Worm (Caenorhabditis elegans): Measurements from ENCODE around the gene Y54E2A.4.

Y54E2A.4 gene

ce11 chrII:14822419-14822818 is 68.0 kb downstream of the Y54E2A.4 start (continued):
- TF ChIP-seq nhr-77 (tag; optimal IDR thresholded peaks at IDR 0.05): no peak
- TF ChIP-seq mdl-1 (tag; optimal IDR thresholded peaks at IDR 0.05): no peak
- TF ChIP-seq skn-1 (tag; optimal IDR thresholded peaks at IDR 0.05): peak; percentile 56
- TF ChIP-seq eor-1 (tag; optimal IDR thresholded peaks at IDR 0.05): no peak
- TF ChIP-seq lin-15B (tag; optimal IDR thresholded peaks at IDR 0.05): peak; percentile 20
- no peak for TF ChIP-seq fkh-10 (GFP tag; optimal IDR thresholded peaks at IDR 0.05)
- TF ChIP-seq nhr-67 (tag; optimal IDR thresholded peaks at IDR 0.05): no peak
- no peak for TF ChIP-seq fos-1 (tag; optimal IDR thresholded peaks at IDR 0.05)
- no peak for TF ChIP-seq egl-27 (tag; optimal IDR thresholded peaks at IDR 0.05)
- no peak for TF ChIP-seq ztf-4 (tag; optimal IDR thresholded peaks at IDR 0.05)
- TF ChIP-seq nhr-11 (tag; optimal IDR thresholded peaks at IDR 0.05): no peak

DNA sequence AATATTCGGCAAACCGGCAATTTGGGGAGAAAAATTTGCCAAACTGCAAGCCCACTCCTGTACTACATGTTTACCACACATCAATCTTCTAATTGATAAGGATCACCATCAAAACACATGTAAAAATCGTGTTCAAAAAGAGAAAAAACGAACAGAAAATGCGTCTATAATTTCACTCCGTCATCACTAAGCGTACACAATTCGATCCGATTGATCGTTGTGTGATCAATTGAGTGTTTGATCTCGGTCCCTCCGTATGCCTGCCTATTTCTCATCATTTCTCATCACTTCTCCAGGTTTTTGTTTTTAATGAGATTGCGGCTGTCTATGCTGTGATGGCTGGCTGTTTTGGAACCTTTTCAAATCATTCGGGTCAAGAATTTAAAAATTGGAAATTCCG is 71.0 kb downstream of the Y54E2A.4 start:
- TF ChIP-seq pha-4 (tag; optimal IDR thresholded peaks at IDR 0.05) (no peak), nhr-28 (tag; optimal IDR thresholded peaks at IDR 0.05) (no peak), ztf-11 (tag; optimal IDR thresholded peaks at IDR 0.05) (no peak), zag-1 (tag; optimal IDR thresholded peaks at IDR 0.05) (no peak), nhr-43 (tag; optimal IDR thresholded peaks at IDR 0.05; ENCODE audit: poor library complexity, severe bottlenecking) (peak; percentile 75), unc-62 (GFP tag; optimal IDR thresholded peaks at IDR 0.05) (no peak), nfya-1 (tag; optimal IDR thresholded peaks at IDR 0.05; ENCODE audit: insufficient read depth) (peak; percentile 23)

Measured in whole organism, L3 larva.